Worm (Caenorhabditis elegans): Measurements from ENCODE around the gene cit-1.1.
A peak's percentile ranks its signal among the peaks of the same experiment; 100 is the strongest.

Gene cit-1.1

DNA sequence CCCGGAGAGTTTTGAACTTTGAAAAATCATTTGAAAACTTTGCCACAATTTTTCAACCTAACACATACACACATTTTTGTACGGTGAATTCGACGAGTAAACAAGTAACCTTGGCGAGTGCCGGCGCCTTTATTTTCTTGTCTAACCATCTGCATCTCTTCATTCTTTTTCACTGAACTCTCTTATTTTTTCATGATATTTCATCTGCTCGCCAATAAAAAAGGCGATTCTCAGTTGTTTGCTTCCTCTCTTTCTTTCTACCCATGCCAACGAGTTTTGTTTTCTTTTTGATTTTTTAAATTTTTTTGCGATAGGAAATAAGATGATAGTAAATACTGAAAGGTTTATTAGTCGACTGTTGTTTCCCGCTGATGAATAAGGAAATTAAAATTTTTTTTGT is 30.9 kb downstream of the cit-1.1 start (continued):
- TF ChIP-seq efl-1 (optimal IDR thresholded peaks at IDR 0.05) = peak; percentile 68 to 79
- peak; percentile 46 to 92 for TF ChIP-seq efl-1 (GFP tag; optimal IDR thresholded peaks at IDR 0.05 in 1 of 2)
- peak; percentile 31 for TF ChIP-seq dsc-1 (tag; optimal IDR thresholded peaks at IDR 0.05)
- no peak for TF ChIP-seq fkh-8 (tag; optimal IDR thresholded peaks at IDR 0.05)
- TF ChIP-seq unc-30 (tag; optimal IDR thresholded peaks at IDR 0.05) = no peak
- TF ChIP-seq elt-2 (tag; optimal IDR thresholded peaks at IDR 0.05) = peak; percentile 5
- no peak for TF ChIP-seq ceh-8 (GFP tag; optimal IDR thresholded peaks at IDR 0.05)
- peak; percentile 51 for TF ChIP-seq tbx-2 (tag; optimal IDR thresholded peaks at IDR 0.05)
- TF ChIP-seq ztf-11 (tag; optimal IDR thresholded peaks at IDR 0.05) = no peak
- no peak for TF ChIP-seq egl-27 (tag; optimal IDR thresholded peaks at IDR 0.05)
- TF ChIP-seq unc-130 (tag; optimal IDR thresholded peaks at IDR 0.05) = peak; percentile 3
- peak; percentile 3 for TF ChIP-seq snpc-4 (tag; optimal IDR thresholded peaks at IDR 0.05)
- peak; percentile 57 for TF ChIP-seq rnt-1 (tag; optimal IDR thresholded peaks at IDR 0.05)
- peak; percentile 11 for TF ChIP-seq skn-1 (tag; optimal IDR thresholded peaks at IDR 0.05)
- no peak for TF ChIP-seq C04F5.9 (tag; optimal IDR thresholded peaks at IDR 0.05)

DNA sequence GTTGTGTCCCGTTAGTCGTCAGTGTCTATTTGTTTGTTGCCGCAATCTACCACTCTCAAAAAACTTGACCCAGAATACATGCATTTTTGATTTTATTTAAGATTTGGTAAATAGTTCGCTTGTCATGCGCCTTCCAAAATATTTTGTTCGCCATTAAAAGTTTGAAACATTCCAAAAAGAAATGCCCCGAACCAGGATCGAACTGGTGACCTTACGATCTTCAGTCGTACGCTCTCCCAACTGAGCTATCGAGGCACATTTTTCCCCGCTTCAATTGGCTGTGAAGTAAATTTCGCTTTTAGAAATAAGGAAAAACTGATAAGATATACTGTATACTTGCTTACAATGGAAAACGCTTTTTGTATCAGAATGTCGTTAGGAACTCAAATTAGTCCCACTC is 31.3 kb downstream of the cit-1.1 start:
- TF ChIP-seq tlp-1 (tag; optimal IDR thresholded peaks at IDR 0.05) (no peak), ztf-11 (tag; optimal IDR thresholded peaks at IDR 0.05) (no peak), efl-1 (optimal IDR thresholded peaks at IDR 0.05) (no peak), efl-1 (GFP tag; optimal IDR thresholded peaks at IDR 0.05 in 1 of 2) (peak in 1 of 2 experiments; percentile 40), mep-1 (tag; optimal IDR thresholded peaks at IDR 0.05) (peak; percentile 4)

DNA sequence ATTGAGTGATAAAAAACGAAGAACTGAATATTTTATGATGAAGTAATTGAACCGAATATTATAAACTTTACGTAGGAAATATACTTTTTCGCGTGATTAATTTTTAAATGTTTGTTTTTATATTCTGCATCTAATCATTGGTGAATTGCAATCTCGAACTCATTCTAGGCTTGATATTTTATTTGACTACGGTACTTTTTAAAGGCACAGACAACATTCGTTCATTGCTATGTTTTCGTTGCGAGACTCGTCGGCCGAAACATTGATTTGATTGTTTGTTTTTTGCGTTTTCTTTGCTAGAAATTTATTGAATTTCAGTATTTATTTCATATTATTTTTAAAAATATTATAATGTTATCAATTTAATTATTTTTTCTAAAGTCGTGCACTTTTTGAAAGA is 31.8 kb downstream of the cit-1.1 start, which contains the start of gene C06G4.4:
C06G4.4 (minus strand) TSS at position 36 of the 400 bp plus-strand sequence.
- TF ChIP-seq lin-15B (tag; optimal IDR thresholded peaks at IDR 0.05) (no peak), jun-1 (tag; optimal IDR thresholded peaks at IDR 0.05) (no peak), nhr-71 (tag; optimal IDR thresholded peaks at IDR 0.05) (no peak)

DNA sequence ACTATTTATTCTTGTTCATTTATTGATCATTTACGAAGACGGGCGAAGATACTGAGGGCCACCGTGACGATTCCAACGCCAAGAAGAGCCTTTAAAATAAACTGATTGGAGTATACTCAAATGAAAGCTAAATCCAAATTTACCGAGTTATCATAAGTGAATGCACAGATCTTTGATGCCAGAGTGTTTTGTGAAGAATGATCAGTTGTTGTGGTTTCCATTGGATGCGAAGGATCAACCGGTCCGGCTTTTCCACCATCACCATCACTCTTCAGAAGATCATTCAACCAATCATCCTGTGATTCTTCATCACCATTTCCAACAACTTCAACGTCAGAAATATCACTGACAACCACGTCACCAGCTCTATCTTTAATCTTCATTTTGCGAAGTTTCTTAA is 32.4 kb downstream of the cit-1.1 start:
- no peak for TF ChIP-seq pag-3 (tag; optimal IDR thresholded peaks at IDR 0.05; ENCODE audit: borderline replicate concordance, insufficient read depth)
- TF ChIP-seq lin-14 (GFP tag; optimal IDR thresholded peaks at IDR 0.05) = no peak
- no peak for TF ChIP-seq nhr-19 (GFP tag; conservative IDR thresholded peaks at IDR 0.05)
- peak in 1 of 2 experiments; percentile 9 for TF ChIP-seq lin-35 (GFP tag; optimal IDR thresholded peaks at IDR 0.05)
- TF ChIP-seq hlh-17 (GFP tag; optimal IDR thresholded peaks at IDR 0.05; ENCODE audit: borderline replicate concordance) = no peak
- peak; percentile 3 for TF ChIP-seq dsc-1 (tag; optimal IDR thresholded peaks at IDR 0.05)
- peak; percentile 64 for TF ChIP-seq aly-2 (tag; optimal IDR thresholded peaks at IDR 0.05)
- no peak for TF ChIP-seq ets-5 (GFP tag; IDR thresholded peaks at IDR 0.05)
- no peak for TF ChIP-seq sox-4 (tag; optimal IDR thresholded peaks at IDR 0.05)
- peak; percentile 13 for TF ChIP-seq nhr-85 (tag)
- TF ChIP-seq nhr-20 (tag; optimal IDR thresholded peaks at IDR 0.05) = no peak
- peak; percentile 45 for TF ChIP-seq ama-1 (optimal IDR thresholded peaks at IDR 0.05)
- TF ChIP-seq ceh-88 (GFP tag; IDR thresholded peaks at IDR 0.05) = no peak
- no peak for TF ChIP-seq nhr-12 (tag; optimal IDR thresholded peaks at IDR 0.05)

DNA sequence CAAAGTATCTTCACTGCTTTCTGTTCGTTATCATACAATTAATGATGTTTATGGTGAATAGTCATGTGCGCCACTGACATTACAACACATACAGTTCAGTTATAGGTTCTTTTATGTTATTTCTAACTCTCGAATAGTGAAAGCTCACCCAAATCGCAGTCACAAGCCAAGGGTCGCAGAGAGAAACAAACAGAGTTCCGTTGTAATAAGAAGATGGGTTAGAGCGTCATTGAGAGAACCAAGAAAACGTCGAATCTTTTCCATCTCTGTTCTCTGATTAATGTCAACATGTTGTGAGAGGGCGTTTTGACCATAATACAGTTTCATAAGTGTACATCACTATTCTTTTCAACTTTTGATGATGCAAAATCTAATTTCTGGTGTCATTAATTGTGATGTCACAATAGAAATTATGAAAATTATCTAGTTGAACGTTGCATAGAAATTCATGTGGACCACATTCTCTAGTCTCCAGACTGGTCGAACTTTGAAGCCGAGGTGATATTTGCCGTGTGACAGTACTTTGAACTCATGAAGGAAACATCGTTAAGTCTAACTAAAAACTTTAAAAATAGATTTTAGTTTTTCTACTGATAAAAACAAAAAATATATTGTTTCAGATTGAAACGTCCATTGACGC is 35.5 kb downstream of the cit-1.1 start:
- TF ChIP-seq blmp-1 (tag; optimal IDR thresholded peaks at IDR 0.05) (peak; percentile 58), ztf-11 (tag; optimal IDR thresholded peaks at IDR 0.05) (no peak), C34B4.2 (tag; optimal IDR thresholded peaks at IDR 0.05) (no peak), mdl-1 (tag; optimal IDR thresholded peaks at IDR 0.05) (peak in 1 of 2 experiments; percentile 3), elt-2 (tag; optimal IDR thresholded peaks at IDR 0.05) (peak; percentile 34), fkh-4 (tag; optimal IDR thresholded peaks at IDR 0.05; ENCODE audit: borderline replicate concordance) (no peak), lsy-2 (tag; optimal IDR thresholded peaks at IDR 0.05) (peak in 1 of 2 experiments; percentile 19), elt-3 (tag; optimal IDR thresholded peaks at IDR 0.05) (peak in 3 of 6 experiments; percentile 8 to 40 (median 8)), lin-14 (GFP tag; optimal IDR thresholded peaks at IDR 0.05) (peak; percentile 57), ztf-4 (tag; optimal IDR thresholded peaks at IDR 0.05) (peak; percentile 34), lin-35 (GFP tag; optimal IDR thresholded peaks at IDR 0.05) (peak in 1 of 2 experiments; percentile 39), snu-23 (GFP tag; optimal IDR thresholded peaks at IDR 0.05) (peak; percentile 50), tbx-2 (tag; optimal IDR thresholded peaks at IDR 0.05) (peak; percentile 44), xbp-1 (tag; optimal IDR thresholded peaks at IDR 0.05) (peak; percentile 4), nhr-71 (tag; optimal IDR thresholded peaks at IDR 0.05) (peak; percentile 56), ama-1 (optimal IDR thresholded peaks at IDR 0.05) (peak; percentile 27), dpl-1 (GFP tag; optimal IDR thresholded peaks at IDR 0.05) (peak in 2 of 3 experiments; percentile 13 to 19), efl-1 (optimal IDR thresholded peaks at IDR 0.05) (no peak), efl-1 (GFP tag; optimal IDR thresholded peaks at IDR 0.05 in 1 of 2) (peak in 1 of 2 experiments; percentile 82), nhr-19 (GFP tag; conservative IDR thresholded peaks at IDR 0.05) (peak; percentile 69), nhr-85 (tag) (peak; percentile 70)
